Worm (Caenorhabditis elegans): Measurements from ENCODE around the gene W03G1.2.

ce11 chrIV:519409-519808, 5.0 kb upstream of the W03G1.2 start, which contains the start of gene pig-1:
- TF ChIP-seq dve-1 (tag; optimal IDR thresholded peaks at IDR 0.05; ENCODE audit: insufficient read depth) (no peak), nhr-77 (tag; optimal IDR thresholded peaks at IDR 0.05) (no peak), nhr-11 (tag; optimal IDR thresholded peaks at IDR 0.05) (no peak), ceh-20 (GFP tag; IDR thresholded peaks at IDR 0.05) (no peak), mep-1 (tag; optimal IDR thresholded peaks at IDR 0.05) (no peak)
